Worm (Caenorhabditis elegans) whole organism, late embryonic: ENCODE data around the gene nhr-268.

Experiments used
- C38D4.7 ChIP-seq: fragments of 200-800 bp; sonication (Bioruptor generic); optimal IDR thresholded peaks from 2 replicates; lab custom pipeline; 2018; ENCODE audit warnings: mild to moderate bottlenecking, missing genetic modification characterization, moderate library complexity, missing compliant biosample characterization
- F13H6.1 ChIP-seq: sonication (generic microtip); optimal IDR thresholded peaks from 2 replicates; lab custom pipeline; 2016; ENCODE audit warnings: missing genetic modification characterization, missing compliant biosample characterization
- K09A11.1 ChIP-seq: sonication (generic microtip); optimal IDR thresholded peaks from 2 replicates; lab custom pipeline; 2017; ENCODE audit warnings: antibody characterized with exemption, mild to moderate bottlenecking, missing genetic modification characterization, missing compliant biosample characterization; ENCODE audit not compliant: insufficient read depth
- ama-1 ChIP-seq: fragments of 150-350 bp; optimal IDR thresholded peaks from 2 replicates; lab custom pipeline; 2014
- ceh-14 ChIP-seq: sonication (generic microtip); optimal IDR thresholded peaks from 2 replicates; lab custom pipeline; 2016; ENCODE audit warnings: missing genotype, missing genetic modification characterization, missing compliant biosample characterization
- ceh-19 ChIP-seq: fragments of 200-800 bp; sonication (Bioruptor generic); optimal IDR thresholded peaks from 2 replicates; lab custom pipeline; 2018; ENCODE audit warnings: mild to moderate bottlenecking, missing genetic modification characterization, missing compliant biosample characterization
- ceh-2 ChIP-seq: sonication (generic microtip); optimal IDR thresholded peaks from 2 replicates; lab custom pipeline; 2016; ENCODE audit warnings: missing genotype, missing genetic modification characterization, missing compliant biosample characterization
- ceh-31 ChIP-seq: sonication (generic microtip); optimal IDR thresholded peaks from 2 replicates; lab custom pipeline; 2016; ENCODE audit warnings: missing genetic modification characterization, missing compliant biosample characterization
- ceh-34 ChIP-seq: sonication (generic microtip); optimal IDR thresholded peaks from 2 replicates; lab custom pipeline; 2016; ENCODE audit warnings: mild to moderate bottlenecking, missing genetic modification characterization, missing compliant biosample characterization
- ceh-48 ChIP-seq: sonication (generic microtip); optimal IDR thresholded peaks from 2 replicates; lab custom pipeline; 2016; ENCODE audit warnings: missing genetic modification characterization, inconsistent platforms, missing compliant biosample characterization
- che-1 ChIP-seq: sonication (generic microtip); optimal IDR thresholded peaks from 2 replicates; lab custom pipeline; 2016; ENCODE audit warnings: mild to moderate bottlenecking, missing genetic modification characterization, missing compliant biosample characterization
- dmd-4 ChIP-seq: sonication (generic microtip); optimal IDR thresholded peaks from 2 replicates; lab custom pipeline; 2016; ENCODE audit warnings: borderline replicate concordance, missing genetic modification characterization, missing compliant biosample characterization
- dve-1 ChIP-seq: sonication (generic microtip); optimal IDR thresholded peaks from 2 replicates; lab custom pipeline; 2017; ENCODE audit warnings: antibody characterized with exemption, mild to moderate bottlenecking, missing genetic modification characterization, missing compliant biosample characterization
- elt-2 ChIP-seq: sonication (generic microtip); optimal IDR thresholded peaks from 2 replicates; lab custom pipeline; 2016; ENCODE audit warnings: missing genetic modification reagents, missing genetic modification characterization, missing compliant biosample characterization
- fkh-10 ChIP-seq: fragments of 150-350 bp; optimal IDR thresholded peaks from 2 replicates; lab custom pipeline; 2014; ENCODE audit warnings: missing biosample characterization, missing genetic modification reagents, missing genetic modification characterization
- gmeb-2 ChIP-seq: sonication (generic microtip); optimal IDR thresholded peaks from 2 replicates; lab custom pipeline; 2016; ENCODE audit warnings: missing genetic modification characterization, inconsistent platforms, missing compliant biosample characterization
- hlh-13 ChIP-seq: fragments of 200-800 bp; sonication (Bioruptor generic); optimal IDR thresholded peaks from 2 replicates; lab custom pipeline; 2018; ENCODE audit warnings: mild to moderate bottlenecking, missing genetic modification characterization, missing compliant biosample characterization
- hlh-15 ChIP-seq: sonication (generic microtip); optimal IDR thresholded peaks from 2 replicates; lab custom pipeline; 2016; ENCODE audit warnings: missing genetic modification characterization, missing compliant biosample characterization
- hlh-8 ChIP-seq: sonication (generic microtip); optimal IDR thresholded peaks from 2 replicates; lab custom pipeline; 2016; ENCODE audit warnings: missing genotype, missing genetic modification characterization, missing compliant biosample characterization
- lin-11 ChIP-seq: fragments of 200-800 bp; sonication (Bioruptor generic); optimal IDR thresholded peaks from 2 replicates; lab custom pipeline; 2018; ENCODE audit warnings: mild to moderate bottlenecking, missing genetic modification characterization, missing compliant biosample characterization
- nfya-1 ChIP-seq: sonication (generic microtip); optimal IDR thresholded peaks from 2 replicates; lab custom pipeline; 2017; ENCODE audit warnings: missing genetic modification characterization, mild to moderate bottlenecking, missing compliant biosample characterization, antibody characterized with exemption, moderate library complexity
- nhr-11 ChIP-seq: fragments of 150-350 bp; optimal IDR thresholded peaks from 2 replicates; lab custom pipeline; 2014; ENCODE audit warnings: missing biosample characterization, missing genetic modification characterization
- nhr-232 ChIP-seq: sonication (generic microtip); optimal IDR thresholded peaks from 2 replicates; lab custom pipeline; 2016; ENCODE audit warnings: missing genetic modification characterization, missing compliant biosample characterization
- npax-4 ChIP-seq: sonication (generic microtip); optimal IDR thresholded peaks from 2 replicates; lab custom pipeline; 2016; ENCODE audit warnings: missing genetic modification characterization, missing compliant biosample characterization
- pat-9 ChIP-seq: fragments of 200-800 bp; sonication (Bioruptor generic); optimal IDR thresholded peaks from 2 replicates; lab custom pipeline; 2018; ENCODE audit warnings: mild to moderate bottlenecking, missing genetic modification characterization, moderate library complexity, missing compliant biosample characterization
- pax-1 ChIP-seq: fragments of 150-350 bp; optimal IDR thresholded peaks from 2 replicates; lab custom pipeline; 2014; ENCODE audit warnings: missing biosample characterization, missing genetic modification characterization
- pha-4 ChIP-seq: fragments of 150-350 bp; optimal IDR thresholded peaks from 2 replicates; lab custom pipeline; 2018; ENCODE audit warnings: missing biosample characterization, missing genetic modification reagents, missing genetic modification characterization
- pqm-1 ChIP-seq: sonication (generic microtip); optimal IDR thresholded peaks from 2 replicates; lab custom pipeline; 2016; ENCODE audit warnings: missing genetic modification characterization, missing compliant biosample characterization
- rnt-1 ChIP-seq: sonication (generic microtip); optimal IDR thresholded peaks from 2 replicates; lab custom pipeline; 2016; ENCODE audit warnings: missing genetic modification characterization, missing compliant biosample characterization
- sox-2 ChIP-seq: fragments of 200-800 bp; sonication (Bioruptor generic); IDR thresholded peaks from 2 replicates; pipeline ENCODE4 v1.3.6; 2022; ENCODE audit warnings: missing genetic modification reagents, missing genetic modification characterization, missing compliant biosample characterization
- sox-4 ChIP-seq: sonication (generic microtip); optimal IDR thresholded peaks from 2 replicates; lab custom pipeline; 2017; ENCODE audit warnings: mild to moderate bottlenecking, missing genetic modification characterization, inconsistent platforms, missing compliant biosample characterization
- syd-9 ChIP-seq: sonication (generic microtip); optimal IDR thresholded peaks from 2 replicates; lab custom pipeline; 2016; ENCODE audit warnings: mild to moderate bottlenecking, missing genetic modification characterization, moderate library complexity, missing compliant biosample characterization
- ttx-3 ChIP-seq: sonication (generic microtip); optimal IDR thresholded peaks from 2 replicates; lab custom pipeline; 2016; ENCODE audit warnings: missing genetic modification reagents, missing genetic modification characterization, missing compliant biosample characterization
- unc-42 ChIP-seq: sonication (generic microtip); optimal IDR thresholded peaks from 2 replicates; lab custom pipeline; 2016; ENCODE audit warnings: missing genotype, missing genetic modification characterization, missing compliant biosample characterization
- unc-86 ChIP-seq: sonication (generic microtip); optimal IDR thresholded peaks from 2 replicates; lab custom pipeline; 2016; ENCODE audit warnings: missing genetic modification characterization, missing compliant biosample characterization
- ztf-16 ChIP-seq: sonication (generic microtip); optimal IDR thresholded peaks from 2 replicates; lab custom pipeline; 2017; ENCODE audit warnings: missing genetic modification characterization, missing compliant biosample characterization

Gene nhr-268

DNA sequence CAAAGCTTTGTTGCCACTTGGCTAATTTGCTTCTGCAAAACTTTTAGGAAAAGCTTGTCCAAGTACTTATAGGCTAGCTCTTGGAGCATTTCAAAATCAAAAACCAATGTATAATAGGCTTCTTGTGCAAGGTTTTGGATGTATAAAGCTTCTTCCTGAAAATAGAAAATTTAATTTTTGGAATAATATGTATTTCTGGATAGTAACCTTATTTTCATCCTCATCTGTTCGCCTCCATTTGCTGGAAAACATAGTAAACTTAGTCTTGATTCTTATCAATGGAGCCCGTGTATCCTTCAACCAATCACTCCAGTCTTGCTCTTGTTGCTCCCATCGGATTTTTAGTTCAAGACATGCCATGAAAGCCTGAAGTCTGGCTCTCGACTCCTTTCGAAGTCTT lies 26.6 kb downstream of the nhr-268 start, which contains the start of gene Y6E2A.4:
TSS of gene Y6E2A.4 (minus strand) at position 101 of the 400 bp plus-strand sequence.
- TF ChIP-seq C38D4.7 (GFP tag; lab: Kevin White, UChicago): no peak
- TF ChIP-seq hlh-8 (tag; lab: Kevin White, UChicago): no peak
- no peak for TF ChIP-seq hlh-13
- no peak for TF ChIP-seq che-1
- TF ChIP-seq pat-9 (tag; lab: Kevin White, UChicago): no peak
- TF ChIP-seq rnt-1 (tag; lab: Kevin White, UChicago): no peak
- TF ChIP-seq pax-1 (tag; lab: Kevin White, UChicago): no peak
- TF ChIP-seq ztf-16 (tag; lab: Kevin White, UChicago): no peak
- no peak for TF ChIP-seq ceh-14 (tag; lab: Kevin White, UChicago)
- TF ChIP-seq ceh-31: no peak
- TF ChIP-seq fkh-10 (GFP tag; lab: Kevin White, UChicago): no peak
- TF ChIP-seq ceh-19 (GFP tag; lab: Kevin White, UChicago): no peak
- TF ChIP-seq ttx-3 (tag; lab: Kevin White, UChicago): no peak
- no peak for TF ChIP-seq npax-4 (tag; lab: Kevin White, UChicago)
- TF ChIP-seq, all 69 proteins: peak for 0

DNA sequence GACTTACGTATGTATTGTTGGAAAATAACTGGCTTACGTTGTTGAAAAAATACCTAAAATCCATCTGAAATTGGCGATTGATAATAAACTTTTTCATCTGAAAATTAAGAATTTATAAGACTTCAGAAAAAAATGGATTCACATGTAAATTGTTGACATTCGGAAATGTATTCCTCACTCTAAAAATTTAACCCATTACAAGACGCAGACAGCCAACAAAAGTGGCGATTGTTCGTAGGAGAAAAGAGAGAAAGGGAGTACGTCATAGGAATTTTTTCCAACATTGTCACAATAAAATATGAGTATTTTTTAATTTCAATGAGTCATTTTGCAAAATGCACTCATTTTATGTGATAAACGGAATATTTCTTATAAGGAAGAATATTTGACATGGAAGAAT lies 28.5 kb downstream of the nhr-268 start, which contains the start of gene Y6E2A.5:
TSS of gene Y6E2A.5 (minus strand) at position 101 of the 400 bp plus-strand sequence.
- TF ChIP-seq sox-4 (tag; lab: Kevin White, UChicago) (no peak), pax-1 (tag; lab: Kevin White, UChicago) (no peak), ama-1 (lab: Kevin White, UChicago) (no peak), sox-2 (GFP tag; lab: Robert Waterston, UW) (no peak), gmeb-2 (tag; lab: Kevin White, UChicago) (no peak), hlh-15 (tag; lab: Kevin White, UChicago) (no peak), nhr-232 (tag; lab: Kevin White, UChicago) (no peak), syd-9 (no peak), elt-2 (tag; lab: Kevin White, UChicago) (no peak)

DNA sequence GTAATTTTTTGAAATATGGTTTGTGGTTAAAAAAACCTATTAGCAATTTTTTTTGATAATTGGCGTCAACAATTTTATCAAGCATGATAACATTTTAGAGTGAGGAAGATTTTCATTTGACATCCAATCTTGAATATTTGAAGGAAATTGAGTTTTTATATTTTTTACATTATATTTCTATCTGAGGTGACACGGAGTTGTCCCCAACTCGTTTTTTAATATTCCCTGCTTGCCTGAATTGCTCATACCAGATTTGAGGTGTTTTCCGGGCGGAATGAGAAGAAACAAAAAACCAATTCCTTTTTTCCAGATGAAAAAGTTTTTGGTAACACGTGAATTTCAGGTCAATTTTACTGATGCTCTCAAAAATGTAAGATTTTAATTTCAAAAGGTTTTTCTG lies 29.5 kb downstream of the nhr-268 start, which contains the start of gene Y6E2A.7:
TSS of gene Y6E2A.7 (plus strand) at position 301 of the 400 bp plus-strand sequence.
- TF ChIP-seq K09A11.1 (tag; lab: Kevin White, UChicago) (no peak), pqm-1 (no peak), lin-11 (tag; lab: Kevin White, UChicago) (no peak), elt-2 (tag; lab: Kevin White, UChicago) (no peak), C38D4.7 (GFP tag; lab: Kevin White, UChicago) (no peak), dve-1 (no peak), ceh-2 (tag; lab: Kevin White, UChicago) (no peak), sox-2 (GFP tag; lab: Robert Waterston, UW) (no peak), unc-42 (tag; lab: Kevin White, UChicago) (no peak), dmd-4 (no peak), ceh-48 (tag; lab: Kevin White, UChicago) (no peak), pat-9 (tag; lab: Kevin White, UChicago) (no peak), nfya-1 (tag; lab: Kevin White, UChicago) (no peak), ceh-34 (tag; lab: Kevin White, UChicago) (no peak), pax-1 (tag; lab: Kevin White, UChicago) (no peak), rnt-1 (tag; lab: Kevin White, UChicago) (no peak), F13H6.1 (tag; lab: Kevin White, UChicago) (no peak), hlh-8 (tag; lab: Kevin White, UChicago) (no peak)

DNA sequence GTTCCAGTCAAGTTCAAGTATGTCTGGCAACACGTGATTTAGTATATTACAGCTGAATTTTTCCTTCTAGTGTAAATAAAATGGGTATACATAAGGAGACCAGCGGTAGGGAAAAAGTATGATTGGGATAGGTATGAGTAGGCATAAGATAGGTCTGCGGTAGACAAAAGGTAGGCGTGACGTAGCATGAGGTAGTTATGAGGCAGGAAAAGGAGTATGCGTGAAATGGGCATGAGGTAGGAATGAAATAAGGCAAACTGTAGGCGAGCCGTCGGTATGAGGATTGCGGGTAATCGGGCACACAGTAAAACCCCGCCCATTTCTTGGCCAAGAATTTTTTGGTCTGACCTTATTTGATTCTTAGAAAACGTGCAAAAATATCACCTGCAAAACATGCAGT lies 31.4 kb downstream of the nhr-268 start:
- TF ChIP-seq pqm-1: no peak
- TF ChIP-seq pha-4 (tag; lab: Kevin White, UChicago): no peak
- TF ChIP-seq unc-86 (tag; lab: Kevin White, UChicago): no peak
- TF ChIP-seq nhr-11: no peak
- no peak for TF ChIP-seq unc-42 (tag; lab: Kevin White, UChicago)
